Fruit fly (Drosophila melanogaster) whole organism, adult: ENCODE results near the gene Sk1.

Experiments used
- CG5204 ChIP-seq: fragments of 200-800 bp; sonication (Bioruptor generic); optimal IDR thresholded peaks from 2 replicates; lab custom pipeline; 2016; ENCODE audit warnings: missing biosample characterization, missing genetic modification characterization
- Crg-1 ChIP-seq: fragments of 200-800 bp; sonication (Bioruptor generic); optimal IDR thresholded peaks from 2 replicates; lab custom pipeline; 2016; ENCODE audit warnings: missing biosample characterization, missing genetic modification characterization
- bab1 ChIP-seq: fragments of 200-800 bp; sonication (Bioruptor generic); optimal IDR thresholded peaks from 3 replicates; lab custom pipeline; 2019; ENCODE audit warnings: missing biosample characterization, mild to moderate bottlenecking, missing genetic modification characterization, moderate library complexity
- cic ChIP-seq: fragments of 200-800 bp; sonication (Bioruptor generic); optimal IDR thresholded peaks from 2 replicates; lab custom pipeline; 2017; ENCODE audit warnings: missing biosample characterization, mild to moderate bottlenecking, missing genetic modification characterization, moderate library complexity
- cnc ChIP-seq, 2 experiments: fragments of >200 bp; optimal IDR thresholded peaks; 2 replicates each; lab custom pipeline; 2017
- ovo ChIP-seq: fragments of 200-800 bp; sonication (Bioruptor generic); optimal IDR thresholded peaks from 2 replicates; lab custom pipeline; 2016; ENCODE audit warnings: missing biosample characterization, missing genetic modification characterization

DNA sequence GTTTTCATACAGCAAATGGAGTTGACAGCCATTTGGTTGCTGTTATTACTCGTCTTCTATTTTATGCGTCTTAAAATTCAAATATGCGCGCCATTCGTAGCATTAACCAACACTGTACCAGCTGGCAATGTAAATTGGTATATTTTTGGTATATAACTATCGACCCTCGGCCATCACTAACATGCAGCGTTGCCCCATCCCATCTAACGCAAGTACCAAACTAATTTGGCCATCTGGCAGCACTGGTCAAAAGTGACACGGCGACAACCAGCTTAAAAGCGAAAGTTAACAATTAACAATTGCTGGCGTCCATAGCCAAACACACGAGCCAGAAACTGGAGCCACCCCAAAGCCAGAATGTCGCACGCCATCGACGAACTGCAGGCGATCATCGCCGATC is 41.0 kb downstream of the Sk1 start, which contains the start of gene Uba5:
- TF ChIP-seq bab1 (GFP tag; lab: Kevin White, UChicago): peak; percentile 74
- peak; percentile 11 for TF ChIP-seq ovo (GFP tag; lab: Kevin White, UChicago)
- no peak for TF ChIP-seq cic (GFP tag; lab: Kevin White, UChicago)
- no peak for TF ChIP-seq CG5204 (GFP tag; lab: Kevin White, UChicago)
- TF ChIP-seq cnc (optimal IDR thresholded peaks at IDR 0.05; lab: Kevin White, UChicago): no peak
- no peak for TF ChIP-seq Crg-1 (GFP tag; lab: Kevin White, UChicago)
